Worm (Caenorhabditis elegans) whole organism, L4/young adult: ENCODE data around the gene nhr-282.

Source experiments
- W03F9.2 ChIP-seq: fragments of 150-350 bp; optimal IDR thresholded peaks from 2 replicates; lab custom pipeline; 2014; ENCODE audit warnings: missing biosample characterization, missing genetic modification characterization
- dao-5 ChIP-seq: sonication (generic microtip); optimal IDR thresholded peaks from 2 replicates; lab custom pipeline; 2016; ENCODE audit warnings: missing genotype, missing genetic modification characterization, moderate library complexity, missing compliant biosample characterization
- him-1 ChIP-seq: sonication (generic microtip); optimal IDR thresholded peaks from 2 replicates; lab custom pipeline; 2016; ENCODE audit warnings: missing genotype, missing genetic modification reagents, missing genetic modification characterization, missing compliant biosample characterization

DNA sequence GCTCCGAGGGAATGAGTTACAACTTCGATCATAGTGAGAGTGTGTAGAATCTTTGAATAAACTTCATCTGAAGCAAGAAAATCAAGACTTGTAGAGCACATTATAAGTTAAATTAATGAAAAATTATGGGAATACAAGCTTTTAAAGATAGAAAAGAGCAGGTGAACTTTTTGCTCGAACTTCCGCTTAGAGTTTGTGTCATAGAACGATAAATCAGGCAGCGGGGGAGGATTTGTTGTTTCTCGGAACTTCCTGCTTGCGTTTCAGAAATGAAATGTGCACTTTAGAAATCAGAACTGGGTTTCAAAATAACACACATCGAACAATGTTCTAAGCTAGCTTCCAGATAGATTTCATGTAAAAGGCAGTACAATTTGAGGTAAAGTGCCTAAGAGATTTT is 29.0 kb downstream of the nhr-282 start, which contains the start of gene srh-149:
- TF ChIP-seq him-1, result no peak
- TF ChIP-seq dao-5 (tag; lab: Kevin White, UChicago), result no peak
- no peak for TF ChIP-seq W03F9.2
